Fruit fly (Drosophila melanogaster): Measurements from ENCODE around the gene Task7.

The Task7 gene

DNA sequence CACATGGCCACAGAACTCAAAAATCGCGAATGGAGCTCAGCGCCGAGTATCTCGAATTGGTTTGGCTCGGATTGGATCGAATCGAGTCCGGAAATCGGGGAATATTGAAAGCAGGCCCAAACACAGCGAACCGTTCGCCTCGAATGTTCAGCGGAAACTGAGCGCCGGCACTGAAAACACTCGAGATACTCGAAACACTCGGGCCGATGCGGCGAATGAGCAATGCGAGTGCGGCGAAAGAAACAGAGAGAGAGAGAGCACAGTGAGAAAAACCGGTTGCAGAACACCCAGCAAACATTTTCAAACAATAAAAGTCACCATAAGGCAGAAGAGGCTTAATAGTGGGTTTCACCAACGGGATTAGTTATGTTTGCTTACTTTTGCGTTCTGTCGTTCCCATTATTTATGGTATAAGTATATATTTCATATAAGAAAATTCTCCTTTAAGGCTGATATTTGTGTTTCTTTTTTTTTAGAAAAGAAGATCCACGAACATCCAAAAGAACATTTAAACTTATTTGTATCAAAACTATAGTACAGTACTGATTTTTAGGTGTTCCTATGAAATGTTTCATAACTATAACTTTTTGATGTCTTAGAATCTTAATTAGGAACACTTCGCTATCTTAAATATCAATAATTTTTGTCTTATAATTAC lies 17.6 kb downstream of the Task7 start, which contains the start of gene FER:
Gene FER (minus strand): TSS at position 162 of the 658 bp plus-strand sequence.
- no peak for TF ChIP-seq psq (optimal IDR thresholded peaks at IDR 0.05)
- TF ChIP-seq h (optimal IDR thresholded peaks at IDR 0.05) = no peak
- no peak for TF ChIP-seq Myc (optimal IDR thresholded peaks at IDR 0.05)
- no peak for TF ChIP-seq Sin3A (optimal IDR thresholded peaks at IDR 0.05)
- TF ChIP-seq ttk (optimal IDR thresholded peaks at IDR 0.05) = no peak
- TF ChIP-seq insv (optimal IDR thresholded peaks at IDR 0.05) = no peak

dm6 chr3R:9393542-9394025 lies 18.5 kb downstream of the Task7 start:
- TF ChIP-seq Sin3A (optimal IDR thresholded peaks at IDR 0.05) (no peak), h (optimal IDR thresholded peaks at IDR 0.05) (no peak), psq (optimal IDR thresholded peaks at IDR 0.05) (no peak), insv (optimal IDR thresholded peaks at IDR 0.05) (no peak), Myc (optimal IDR thresholded peaks at IDR 0.05) (no peak), ttk (optimal IDR thresholded peaks at IDR 0.05) (no peak)

DNA sequence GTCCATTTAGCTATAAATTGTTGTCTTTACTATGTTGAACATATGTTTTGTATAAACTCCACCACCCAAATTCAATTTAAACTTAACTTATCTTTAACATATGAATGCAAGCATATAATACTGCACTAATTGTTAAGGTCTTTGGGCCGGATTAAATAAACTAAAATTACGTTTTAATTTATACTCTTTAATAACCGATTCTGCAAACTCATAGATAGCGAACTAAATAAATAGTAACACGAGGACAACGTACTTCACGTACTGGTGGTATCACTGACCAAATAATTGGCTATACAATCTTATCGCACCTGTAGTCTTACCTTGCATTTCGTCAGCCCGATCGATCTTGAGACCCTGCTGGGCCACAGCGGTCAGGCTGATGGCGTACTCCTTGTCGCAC lies 19.7 kb downstream of the Task7 start:
- TF ChIP-seq h (optimal IDR thresholded peaks at IDR 0.05) (no peak), insv (optimal IDR thresholded peaks at IDR 0.05) (no peak), Myc (optimal IDR thresholded peaks at IDR 0.05) (no peak), ttk (optimal IDR thresholded peaks at IDR 0.05) (no peak), Sin3A (optimal IDR thresholded peaks at IDR 0.05) (no peak), psq (optimal IDR thresholded peaks at IDR 0.05) (no peak)

DNA sequence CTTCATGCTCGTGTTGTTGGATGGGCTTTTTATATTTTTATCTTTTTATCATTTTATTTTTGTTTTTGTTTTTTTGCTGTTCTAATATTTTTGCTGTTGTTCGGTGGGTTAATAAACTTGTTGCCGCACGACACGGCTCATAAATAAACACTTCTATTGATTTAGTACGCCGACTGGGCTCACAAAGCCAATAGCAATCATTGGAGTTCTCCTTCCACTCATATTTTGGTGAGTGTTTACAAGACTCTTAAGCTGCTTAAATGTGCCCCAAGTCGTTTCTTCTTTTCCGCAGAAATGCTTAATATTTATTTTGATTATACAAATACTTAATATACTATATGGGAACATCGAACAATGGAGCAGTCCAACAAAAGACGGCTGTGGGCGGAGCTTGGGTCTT lies 21.9 kb downstream of the Task7 start:
- TF ChIP-seq ttk (optimal IDR thresholded peaks at IDR 0.05) = no peak
- TF ChIP-seq Sin3A (optimal IDR thresholded peaks at IDR 0.05) = no peak
- no peak for TF ChIP-seq insv (optimal IDR thresholded peaks at IDR 0.05)
- TF ChIP-seq h (optimal IDR thresholded peaks at IDR 0.05) = no peak
- TF ChIP-seq Myc (optimal IDR thresholded peaks at IDR 0.05) = no peak
- no peak for TF ChIP-seq psq (optimal IDR thresholded peaks at IDR 0.05)

DNA sequence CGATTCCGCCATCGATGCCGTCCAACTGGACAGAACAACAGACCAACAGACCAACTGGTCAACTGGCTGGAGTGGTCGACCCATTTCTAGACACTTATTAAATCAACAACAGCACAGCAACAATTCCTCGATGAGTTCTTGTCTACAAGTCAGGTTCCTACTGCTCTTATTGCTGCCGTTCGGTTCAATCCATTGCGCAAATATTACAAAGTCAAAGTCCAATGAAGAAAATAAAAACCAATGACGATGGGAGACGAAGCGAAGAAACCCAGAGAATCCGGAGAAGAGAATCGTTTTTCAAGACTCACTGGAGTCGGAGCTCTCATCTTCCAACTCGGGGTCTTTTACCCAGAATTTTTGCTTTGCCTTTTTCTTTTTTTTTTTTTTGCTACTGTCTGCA lies 23.1 kb downstream of the Task7 start:
- TF ChIP-seq Myc (optimal IDR thresholded peaks at IDR 0.05) (no peak), psq (optimal IDR thresholded peaks at IDR 0.05) (no peak), Sin3A (optimal IDR thresholded peaks at IDR 0.05) (no peak), insv (optimal IDR thresholded peaks at IDR 0.05) (no peak), ttk (optimal IDR thresholded peaks at IDR 0.05) (no peak), h (optimal IDR thresholded peaks at IDR 0.05) (no peak)

DNA sequence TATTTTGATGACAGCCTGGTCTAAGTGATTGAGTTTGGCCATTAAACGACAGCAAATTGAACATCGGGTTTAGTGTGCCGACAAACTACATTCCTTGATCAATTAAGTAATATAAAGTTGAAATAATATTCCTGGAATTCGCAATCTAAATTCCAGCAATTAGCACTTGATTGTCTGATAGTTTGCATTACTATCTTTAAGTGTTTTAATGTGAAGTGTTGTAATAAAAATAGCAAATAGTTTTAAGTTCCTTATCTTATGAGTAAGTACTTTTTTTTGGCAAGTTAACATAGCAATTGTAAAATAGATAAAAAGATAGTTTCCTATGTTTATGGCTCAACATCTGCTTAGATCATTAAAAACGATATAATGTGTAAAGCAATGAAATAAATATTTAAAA lies 23.8 kb downstream of the Task7 start:
- TF ChIP-seq insv (optimal IDR thresholded peaks at IDR 0.05) (no peak), Myc (optimal IDR thresholded peaks at IDR 0.05) (no peak), h (optimal IDR thresholded peaks at IDR 0.05) (no peak), ttk (optimal IDR thresholded peaks at IDR 0.05) (no peak), psq (optimal IDR thresholded peaks at IDR 0.05) (no peak), Sin3A (optimal IDR thresholded peaks at IDR 0.05) (no peak)

DNA sequence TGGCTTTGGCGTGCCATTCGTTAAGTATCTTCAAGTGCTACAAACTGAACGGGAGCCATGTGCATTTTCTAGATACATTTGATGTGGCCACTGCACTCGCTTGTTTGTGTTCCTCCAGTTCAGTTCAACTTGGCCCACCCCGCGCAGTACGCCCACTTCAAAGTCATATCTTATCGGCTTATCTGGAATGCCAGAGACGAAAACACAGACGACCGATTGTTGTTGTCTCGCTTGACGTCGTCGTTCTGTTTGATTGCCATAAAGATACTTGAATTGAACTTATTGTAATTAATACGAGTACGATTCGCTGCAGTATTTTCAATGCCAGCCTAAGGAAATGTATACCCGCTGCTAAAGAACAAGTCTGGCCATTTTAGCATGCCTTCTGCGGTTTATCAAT lies 24.5 kb downstream of the Task7 start:
- no peak for TF ChIP-seq ttk (optimal IDR thresholded peaks at IDR 0.05)
- TF ChIP-seq h (optimal IDR thresholded peaks at IDR 0.05) = no peak
- no peak for TF ChIP-seq psq (optimal IDR thresholded peaks at IDR 0.05)
- no peak for TF ChIP-seq insv (optimal IDR thresholded peaks at IDR 0.05)
- TF ChIP-seq Sin3A (optimal IDR thresholded peaks at IDR 0.05) = no peak
- TF ChIP-seq Myc (optimal IDR thresholded peaks at IDR 0.05) = no peak

dm6 chr3R:9385987-9386386 lies 26.1 kb downstream of the Task7 start:
- no peak for TF ChIP-seq Sin3A (optimal IDR thresholded peaks at IDR 0.05)
- TF ChIP-seq insv (optimal IDR thresholded peaks at IDR 0.05) = no peak
- no peak for TF ChIP-seq Myc (optimal IDR thresholded peaks at IDR 0.05)
- no peak for TF ChIP-seq h (optimal IDR thresholded peaks at IDR 0.05)
- no peak for TF ChIP-seq psq (optimal IDR thresholded peaks at IDR 0.05)
- TF ChIP-seq ttk (optimal IDR thresholded peaks at IDR 0.05) = no peak

- TF ChIP-seq Myc (optimal IDR thresholded peaks at IDR 0.05) = no peak
- TF ChIP-seq ttk (optimal IDR thresholded peaks at IDR 0.05) = no peak
- no peak for TF ChIP-seq Sin3A (optimal IDR thresholded peaks at IDR 0.05)
- TF ChIP-seq h (optimal IDR thresholded peaks at IDR 0.05) = no peak
- no peak for TF ChIP-seq psq (optimal IDR thresholded peaks at IDR 0.05)
- no peak for TF ChIP-seq insv (optimal IDR thresholded peaks at IDR 0.05)
These were observed 31.1 kb downstream of the Task7 start for dm6 chr3R:9380970-9381369.

- no peak for TF ChIP-seq ttk (optimal IDR thresholded peaks at IDR 0.05)
- no peak for TF ChIP-seq Sin3A (optimal IDR thresholded peaks at IDR 0.05)
- TF ChIP-seq Myc (optimal IDR thresholded peaks at IDR 0.05) = no peak
- no peak for TF ChIP-seq psq (optimal IDR thresholded peaks at IDR 0.05)
- no peak for TF ChIP-seq h (optimal IDR thresholded peaks at IDR 0.05)
- TF ChIP-seq insv (optimal IDR thresholded peaks at IDR 0.05) = no peak
These were observed 33.3 kb downstream of the Task7 start for dm6 chr3R:9378644-9379411.

- TF ChIP-seq Myc (optimal IDR thresholded peaks at IDR 0.05) (no peak), h (optimal IDR thresholded peaks at IDR 0.05) (no peak), insv (optimal IDR thresholded peaks at IDR 0.05) (no peak), Sin3A (optimal IDR thresholded peaks at IDR 0.05) (no peak)
These were observed 35.3 kb downstream of the Task7 start for dm6 chr3R:9376789-9377188.

DNA sequence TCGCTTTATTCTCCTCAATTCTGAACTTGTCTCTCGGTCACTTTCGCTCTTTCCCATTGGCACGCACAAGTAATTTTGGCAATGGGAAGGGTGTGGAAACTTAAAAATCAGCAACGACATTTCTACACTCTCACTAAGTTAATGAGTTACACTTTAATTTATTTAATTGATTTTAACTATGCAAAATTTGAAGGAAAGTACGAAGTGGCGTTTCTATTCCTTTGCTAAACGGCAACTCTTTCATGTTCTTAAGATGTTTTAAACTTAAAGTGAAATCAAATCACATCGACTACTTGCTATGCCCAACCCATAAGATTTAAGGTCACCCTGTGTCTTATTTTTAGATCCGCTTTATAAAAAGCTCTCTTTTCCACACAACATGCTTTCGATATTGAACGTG lies 41.7 kb downstream of the Task7 start:
- TF ChIP-seq Myc (optimal IDR thresholded peaks at IDR 0.05) = no peak
- TF ChIP-seq Sin3A (optimal IDR thresholded peaks at IDR 0.05) = no peak
- no peak for TF ChIP-seq ttk (optimal IDR thresholded peaks at IDR 0.05)
- no peak for TF ChIP-seq psq (optimal IDR thresholded peaks at IDR 0.05)
- no peak for TF ChIP-seq insv (optimal IDR thresholded peaks at IDR 0.05)
- TF ChIP-seq h (optimal IDR thresholded peaks at IDR 0.05) = no peak

All from Kc167 (cell line).